Fruit fly (Drosophila melanogaster) whole organism, prepupa: ENCODE measurements around the gene CG4629.

Experiments
- CG6163 ChIP-seq: fragments of 200-800 bp; sonication (Bioruptor generic); IDR thresholded peaks from 3 replicates; pipeline ENCODE4 v1.3.6; 2022; ENCODE audit warnings: missing biosample characterization, missing genetic modification characterization
- Lpt ChIP-seq: fragments of 200-800 bp; sonication (Bioruptor generic); optimal IDR thresholded peaks from 3 replicates; lab custom pipeline; 2016; ENCODE audit warnings: missing biosample characterization, missing genetic modification characterization

- TF ChIP-seq Lpt (GFP tag; lab: Kevin White, UChicago) (no peak), CG6163 (0 out of 3 replicates have a peak, but pooled peaks have one; percentile 12)
These were observed 32.8 kb downstream of the CG4629 start for dm6 chr2L:1069475-1069874.
